Worm (Caenorhabditis elegans) whole organism, dauer: ENCODE results near the gene hlh-27.
"Not testable (repeated sequence)": the region's sequence is repeated elsewhere in the genome, so short reads cannot be mapped to it uniquely, and the experiment has no call there.

Experiments used
- unc-62 ChIP-seq: sonication (generic microtip); optimal IDR thresholded peaks from 2 replicates; lab custom pipeline; 2017; ENCODE audit warnings: missing biosample characterization, missing genetic modification reagents, missing genetic modification characterization

Gene hlh-27

ce11 chrII:5554788-5555187 is 14.8 kb upstream of the hlh-27 start:
- TF ChIP-seq unc-62 (GFP tag; lab: Kevin White, UChicago): no peak

ce11 chrII:5554317-5554716 is 14.3 kb upstream of the hlh-27 start, which contains the start of gene ins-12:
Gene ins-12, plus strand, starts transcription at chrII:5554617.
- no peak for TF ChIP-seq unc-62 (GFP tag; lab: Kevin White, UChicago)

- no peak for TF ChIP-seq unc-62 (GFP tag; lab: Kevin White, UChicago)
Observed at ce11 chrII:5553531-5553930, 13.5 kb upstream of the hlh-27 start.

ce11 chrII:5551517-5551916 is 11.5 kb upstream of the hlh-27 start, which contains the start of gene C17C3.5:
Gene C17C3.5, plus strand, starts transcription at chrII:5551817.
- no peak for TF ChIP-seq unc-62 (GFP tag; lab: Kevin White, UChicago)

ce11 chrII:5549746-5550145 is 9.7 kb upstream of the hlh-27 start, which contains the start of gene C17C3.6:
Gene C17C3.6, plus strand, starts transcription at chrII:5550046.
- no peak for TF ChIP-seq unc-62 (GFP tag; lab: Kevin White, UChicago)

- TF ChIP-seq unc-62 (GFP tag; lab: Kevin White, UChicago): no peak
Observed at ce11 chrII:5547442-5547894, 7.5 kb upstream of the hlh-27 start, which contains the start of gene acdh-2. Gene acdh-2, minus strand, starts transcription at chrII:5547492.

- no peak for TF ChIP-seq unc-62 (GFP tag; lab: Kevin White, UChicago)
Observed at ce11 chrII:5544764-5545163, 4.8 kb upstream of the hlh-27 start, which contains the start of gene ins-13. Gene ins-13, minus strand, starts transcription at chrII:5544864.

- no peak for TF ChIP-seq unc-62 (GFP tag; lab: Kevin White, UChicago)
Observed at ce11 chrII:5544145-5544515, 4.1 kb upstream of the hlh-27 start.

- TF ChIP-seq unc-62 (GFP tag; lab: Kevin White, UChicago): peak; percentile 12
Observed at ce11 chrII:5543476-5544144, 3.6 kb upstream of the hlh-27 start.

- TF ChIP-seq unc-62 (GFP tag; lab: Kevin White, UChicago): no peak
Observed at ce11 chrII:5541685-5542084, 1.7 kb upstream of the hlh-27 start, which contains the start of gene C17C3.24. Gene C17C3.24, minus strand, starts transcription at chrII:5541785.

ce11 chrII:5537524-5537923 is 2.5 kb downstream of the hlh-27 start, which contains the start of gene C17C3.11:
Gene C17C3.11, plus strand, starts transcription at chrII:5537824.
- no peak for TF ChIP-seq unc-62 (GFP tag; lab: Kevin White, UChicago)

- no peak for TF ChIP-seq unc-62 (GFP tag; lab: Kevin White, UChicago)
Observed at ce11 chrII:5537078-5537477, 2.9 kb downstream of the hlh-27 start.

- TF ChIP-seq unc-62 (GFP tag; lab: Kevin White, UChicago): not testable (repeated sequence)
Observed at ce11 chrII:5534939-5535338, 5.1 kb downstream of the hlh-27 start, which contains the start of gene hlh-25. Gene hlh-25, plus strand, starts transcription at chrII:5535239.

- TF ChIP-seq unc-62 (GFP tag; lab: Kevin White, UChicago): no peak
Observed at ce11 chrII:5533642-5534041, 6.4 kb downstream of the hlh-27 start, which contains the start of gene hlh-26. Gene hlh-26, minus strand, starts transcription at chrII:5533742.

- no peak for TF ChIP-seq unc-62 (GFP tag; lab: Kevin White, UChicago)
Observed at ce11 chrII:5531855-5532328, 8.1 kb downstream of the hlh-27 start, which contains the start of gene C17C3.9. Gene C17C3.9, minus strand, starts transcription at chrII:5532278.

ce11 chrII:5527841-5528240 is 12.2 kb downstream of the hlh-27 start, which contains the start of gene ZK177.1:
Gene ZK177.1, plus strand, starts transcription at chrII:5528141.
- TF ChIP-seq unc-62 (GFP tag; lab: Kevin White, UChicago): no peak
